Worm (Caenorhabditis elegans): ENCODE data around the gene C25F9.12.

DNA sequence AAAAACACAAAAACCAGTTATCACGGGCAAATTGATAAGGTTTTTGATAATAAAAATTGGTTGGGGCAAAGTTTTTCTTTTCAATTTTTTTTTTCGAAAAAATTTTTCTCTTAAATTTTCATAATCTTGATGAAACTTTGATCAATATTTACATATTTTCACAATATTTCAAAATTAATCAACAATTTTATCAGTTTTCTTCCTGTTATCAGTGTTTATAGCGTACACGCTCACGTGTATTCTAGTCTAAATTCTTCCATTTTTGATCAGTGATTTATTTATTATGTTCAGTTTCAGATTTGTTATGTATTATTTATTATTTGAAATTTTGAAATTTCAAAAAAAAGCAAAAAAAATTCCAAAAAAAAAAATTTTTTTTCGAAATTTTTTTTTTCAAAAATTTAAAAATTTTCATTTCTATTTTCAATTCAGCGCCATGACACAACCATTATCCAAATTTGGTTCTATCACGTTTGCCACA is 25.7 kb downstream of the C25F9.12 start, which contains the start of gene nceh-1:
- no peak for TF ChIP-seq ref-1 (GFP tag; conservative IDR thresholded peaks at IDR 0.05)
- TF ChIP-seq T22C8.4 (GFP tag; IDR thresholded peaks at IDR 0.05): no peak
- TF ChIP-seq ztf-23 (GFP tag; IDR thresholded peaks at IDR 0.05): no peak
- no peak for TF ChIP-seq flt-1 (GFP tag; IDR thresholded peaks at IDR 0.05)
- no peak for TF ChIP-seq ztf-29 (GFP tag; IDR thresholded peaks at IDR 0.05)
- TF ChIP-seq tab-1 (GFP tag; IDR thresholded peaks at IDR 0.05): no peak
- TF ChIP-seq med-1 (GFP tag; optimal IDR thresholded peaks at IDR 0.05; ENCODE audit: insufficient read depth): no peak
- no peak for TF ChIP-seq klf-2 (GFP tag; conservative IDR thresholded peaks at IDR 0.05)

Measured in whole organism, midembryonic.